Worm (Caenorhabditis elegans): Measurements from ENCODE around the gene K07F5.17.

The K07F5.17 gene

DNA sequence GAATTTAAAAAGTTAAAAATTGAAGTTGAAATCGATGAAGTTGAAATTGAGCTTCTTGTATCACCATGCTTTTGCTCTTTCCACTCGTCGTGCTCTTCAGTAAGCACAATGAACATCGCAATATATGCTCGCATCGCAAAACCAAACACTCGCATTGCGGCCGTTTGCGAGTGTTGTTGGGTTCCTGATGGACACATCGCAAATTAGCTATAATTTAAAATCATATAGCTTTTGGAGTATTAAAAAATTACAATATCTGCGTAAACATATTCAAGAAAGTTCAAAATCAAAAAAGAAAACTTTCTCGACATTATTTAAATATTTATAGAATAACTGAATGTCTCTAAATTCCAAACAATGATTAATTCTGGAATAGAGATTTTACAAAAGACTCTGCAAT, at the start of gene K07F5.17:
TSS of gene K07F5.17 (plus strand) at position 301 of the 400 bp plus-strand sequence.
- TF ChIP-seq unc-62 (GFP tag; optimal IDR thresholded peaks at IDR 0.05 in 1 of 2) (no peak), unc-62 (tag; optimal IDR thresholded peaks at IDR 0.05) (no peak), nhr-25 (tag; optimal IDR thresholded peaks at IDR 0.05; ENCODE audit: borderline replicate concordance, insufficient read depth) (no peak), nhr-28 (tag; optimal IDR thresholded peaks at IDR 0.05) (no peak), lim-7 (GFP tag; IDR thresholded peaks at IDR 0.05) (no peak), ceh-20 (GFP tag; IDR thresholded peaks at IDR 0.05) (no peak), spr-1 (tag; optimal IDR thresholded peaks at IDR 0.05) (no peak), Y105C5A.15 (GFP tag; IDR thresholded peaks at IDR 0.05) (no peak), mdt-29 (GFP tag; IDR thresholded peaks at IDR 0.05) (no peak), T26A8.4 (GFP tag; IDR thresholded peaks at IDR 0.05) (no peak), F44E2.7 (GFP tag; IDR thresholded peaks at IDR 0.05) (no peak), F49E8.2 (tag; optimal IDR thresholded peaks at IDR 0.05; ENCODE audit: borderline replicate concordance) (no peak), fkh-10 (GFP tag; optimal IDR thresholded peaks at IDR 0.05) (no peak), vab-7 (GFP tag; IDR thresholded peaks at IDR 0.05) (no peak), zfp-2 (tag; optimal IDR thresholded peaks at IDR 0.05) (no peak), zip-2 (tag; optimal IDR thresholded peaks at IDR 0.05) (no peak), nhr-6 (tag; optimal IDR thresholded peaks at IDR 0.05) (no peak), tag-97 (GFP tag; IDR thresholded peaks at IDR 0.05) (no peak), duxl-1 (tag; optimal IDR thresholded peaks at IDR 0.05; ENCODE audit: poor library complexity) (no peak), Y48G9A.11 (GFP tag; IDR thresholded peaks at IDR 0.05) (no peak), ZK337.2 (GFP tag; IDR thresholded peaks at IDR 0.05) (no peak)

ce11 chrIV:9795250-9795649, 46.9 kb upstream of the K07F5.17 start:
- TF ChIP-seq aha-1 (tag) = peak; percentile 52
- TF ChIP-seq spr-3 (GFP tag; optimal IDR thresholded peaks at IDR 0.05) = no peak
- TF ChIP-seq set-16 (GFP tag; IDR thresholded peaks at IDR 0.05) = peak; percentile 65

- TF ChIP-seq tra-1 (GFP tag; IDR thresholded peaks at IDR 0.05) (no peak), lin-13 (GFP tag; optimal IDR thresholded peaks at IDR 0.05) (no peak), mep-1 (tag; optimal IDR thresholded peaks at IDR 0.05) (no peak), Y48G9A.11 (GFP tag; IDR thresholded peaks at IDR 0.05) (no peak), snpc-1.2 (GFP tag; IDR thresholded peaks at IDR 0.05) (no peak), zip-2 (tag; optimal IDR thresholded peaks at IDR 0.05) (no peak)
Observed at ce11 chrIV:9796494-9796893, 45.7 kb upstream of the K07F5.17 start, which contains the start of gene pis-1. pis-1 (minus strand) TSS chrIV:9796594.

- TF ChIP-seq lin-13 (GFP tag; optimal IDR thresholded peaks at IDR 0.05) (no peak), aly-2 (tag; optimal IDR thresholded peaks at IDR 0.05) (no peak), zip-2 (tag; optimal IDR thresholded peaks at IDR 0.05) (no peak), nhr-237 (tag; optimal IDR thresholded peaks at IDR 0.05) (no peak), unc-39 (tag; optimal IDR thresholded peaks at IDR 0.05) (no peak), pha-4 (GFP tag; IDR thresholded peaks at IDR 0.05) (no peak), pha-4 (tag; optimal IDR thresholded peaks at IDR 0.05) (no peak), set-16 (GFP tag; IDR thresholded peaks at IDR 0.05) (no peak), lin-29 (GFP tag; IDR thresholded peaks at IDR 0.05) (no peak), snpc-1.2 (GFP tag; IDR thresholded peaks at IDR 0.05) (no peak), ctbp-1 (GFP tag; IDR thresholded peaks at IDR 0.05) (no peak), ceh-62 (tag; optimal IDR thresholded peaks at IDR 0.05) (no peak), nhr-41 (GFP tag; IDR thresholded peaks at IDR 0.05) (no peak), ZK546.5 (tag; optimal IDR thresholded peaks at IDR 0.05) (no peak), pqm-1 (tag; optimal IDR thresholded peaks at IDR 0.05) (peak; percentile 86), mxl-3 (GFP tag; optimal IDR thresholded peaks at IDR 0.05) (no peak), unc-62 (GFP tag; optimal IDR thresholded peaks at IDR 0.05 in 1 of 2) (peak in 1 of 2 experiments; percentile 2), unc-62 (tag; optimal IDR thresholded peaks at IDR 0.05) (no peak), mdt-29 (GFP tag; IDR thresholded peaks at IDR 0.05) (no peak), T26A8.4 (GFP tag; IDR thresholded peaks at IDR 0.05) (no peak), madf-9 (GFP tag; conservative IDR thresholded peaks at IDR 0.05) (no peak), ceh-44 (GFP tag; IDR thresholded peaks at IDR 0.05) (no peak), php-3 (GFP tag; IDR thresholded peaks at IDR 0.05) (peak; percentile 95), nhr-11 (tag; optimal IDR thresholded peaks at IDR 0.05) (no peak), zfp-3 (GFP tag; conservative IDR thresholded peaks at IDR 0.05) (no peak), Y105C5A.15 (GFP tag; IDR thresholded peaks at IDR 0.05) (no peak), unc-130 (GFP tag; optimal IDR thresholded peaks at IDR 0.05) (peak; percentile 46)
Observed at ce11 chrIV:9797304-9798003, 44.7 kb upstream of the K07F5.17 start, which contains the start of gene T13F2.2. T13F2.2 (minus strand) TSS chrIV:9797354.

All from whole organism, L4 larva.